Worm (Caenorhabditis elegans): ENCODE data around the gene ZC477.7.

DNA sequence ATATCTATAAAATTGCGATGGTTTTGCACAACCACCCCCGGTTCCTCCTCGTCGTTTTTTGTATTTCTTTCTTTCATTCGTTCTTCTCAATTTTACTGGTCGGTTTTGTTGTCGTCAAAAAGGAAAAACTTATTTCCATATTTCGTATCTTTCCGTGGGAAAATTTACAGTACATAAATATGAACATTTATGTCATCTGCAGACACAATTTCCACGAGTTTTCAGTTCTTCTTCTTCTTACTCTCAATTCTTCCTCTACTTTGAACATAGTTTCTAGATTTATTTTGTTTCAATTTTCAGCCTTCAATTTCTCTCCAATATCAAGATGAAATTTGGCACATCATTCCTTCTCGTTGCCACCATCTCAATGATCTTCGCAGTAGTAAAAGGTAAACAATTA is 30.0 kb downstream of the ZC477.7 start, which contains the start of gene Y43B11AR.1:
- no peak for TF ChIP-seq tbx-11 (GFP tag; IDR thresholded peaks at IDR 0.05)
- TF ChIP-seq ceh-13 (GFP tag; optimal IDR thresholded peaks at IDR 0.05): no peak
- no peak for TF ChIP-seq ama-1 (optimal IDR thresholded peaks at IDR 0.05)
- TF ChIP-seq tra-4 (tag; optimal IDR thresholded peaks at IDR 0.05): no peak
- no peak for TF ChIP-seq ceh-36 (tag; optimal IDR thresholded peaks at IDR 0.05)
- TF ChIP-seq hmg-4 (GFP tag; optimal IDR thresholded peaks at IDR 0.05): no peak
- no peak for TF ChIP-seq aly-1 (tag; optimal IDR thresholded peaks at IDR 0.05)
- no peak for TF ChIP-seq flt-1 (GFP tag; IDR thresholded peaks at IDR 0.05)
- no peak for TF ChIP-seq ets-7 (tag; optimal IDR thresholded peaks at IDR 0.05)
- no peak for TF ChIP-seq scrt-1 (GFP tag; IDR thresholded peaks at IDR 0.05)
- no peak for TF ChIP-seq hnd-1 (tag; optimal IDR thresholded peaks at IDR 0.05)

Data from whole organism, early embryonic.